Fruit fly (Drosophila melanogaster) Kc167 (cell line): ENCODE results near the gene Pdp1.

Experiments
- Myc ChIP-seq: fragments of >200 bp; optimal IDR thresholded peaks from 2 replicates; lab custom pipeline; 2017; ENCODE audit warnings: missing external identifiers
- Sin3A ChIP-seq: fragments of >200 bp; optimal IDR thresholded peaks from 2 replicates; lab custom pipeline; 2018; ENCODE audit warnings: missing external identifiers
- insv ChIP-seq: fragments of >200 bp; optimal IDR thresholded peaks from 3 replicates; lab custom pipeline; 2018; ENCODE audit warnings: missing external identifiers
- ttk ChIP-seq: sonication (Bioruptor generic); optimal IDR thresholded peaks from 2 replicates; lab custom pipeline; 2017; ENCODE audit warnings: missing external identifiers

- TF ChIP-seq ttk (no peak), Myc (lab: Kevin White, UChicago) (no peak), insv (no peak), Sin3A (lab: Kevin White, UChicago) (no peak)
Measured at dm6 chr3L:7848617-7849016, 18.6 kb downstream of the Pdp1 start.
